Worm (Caenorhabditis elegans): ENCODE results near the gene F58F9.4.
A peak's percentile ranks its signal among the peaks of the same experiment; 100 is the strongest.

Gene F58F9.4

DNA sequence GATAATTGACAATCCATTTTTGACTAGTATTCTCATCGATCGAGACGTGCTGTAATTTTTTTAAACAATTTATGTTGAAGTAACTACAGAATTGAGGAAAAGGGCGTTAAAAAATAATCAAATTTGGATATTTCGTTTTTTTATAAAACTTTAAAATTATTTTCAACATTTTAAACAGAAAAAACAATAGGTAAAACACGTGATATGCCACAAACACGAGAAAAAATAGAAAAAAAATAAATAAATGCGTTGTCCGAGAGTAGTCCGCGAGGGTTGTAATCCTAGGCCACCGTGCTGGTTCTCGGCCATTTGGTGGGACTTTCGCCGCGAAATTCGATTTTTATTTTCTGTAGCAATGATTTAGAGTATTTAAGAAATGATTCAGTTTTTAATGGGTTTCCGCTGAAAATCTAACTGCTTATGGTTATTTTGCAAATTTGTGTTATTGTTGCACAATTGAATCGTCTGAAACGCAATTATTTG is 24.5 kb upstream of the F58F9.4 start, which contains the start of gene C49A9.10 (continued):
- peak; percentile 98 for TF ChIP-seq ceh-90 (tag; optimal IDR thresholded peaks at IDR 0.05)
- TF ChIP-seq mab-9 (GFP tag; IDR thresholded peaks at IDR 0.05) = peak; percentile 89
- no peak for TF ChIP-seq sptf-1 (tag; optimal IDR thresholded peaks at IDR 0.05)
- TF ChIP-seq lin-35 (GFP tag; optimal IDR thresholded peaks at IDR 0.05) = peak; percentile 98
- TF ChIP-seq nhr-85 (tag) = peak; percentile 97
- peak; percentile 82 for TF ChIP-seq ceh-8 (GFP tag; optimal IDR thresholded peaks at IDR 0.05)
- peak; percentile 100 for TF ChIP-seq rnt-1 (tag; optimal IDR thresholded peaks at IDR 0.05)
- TF ChIP-seq alr-1 (tag; optimal IDR thresholded peaks at IDR 0.05; ENCODE audit: borderline replicate concordance) = no peak
- no peak for TF ChIP-seq ama-1 (optimal IDR thresholded peaks at IDR 0.05)
- TF ChIP-seq nhr-237 (tag; optimal IDR thresholded peaks at IDR 0.05) = no peak
- TF ChIP-seq nhr-20 (tag; optimal IDR thresholded peaks at IDR 0.05) = peak; percentile 94
- no peak for TF ChIP-seq zag-1 (tag; optimal IDR thresholded peaks at IDR 0.05)
- TF ChIP-seq fos-1 (tag; optimal IDR thresholded peaks at IDR 0.05) = peak; percentile 58
- peak; percentile 97 for TF ChIP-seq dsc-1 (tag; optimal IDR thresholded peaks at IDR 0.05)
- peak; percentile 47 for TF ChIP-seq hpl-2 (GFP tag; optimal IDR thresholded peaks at IDR 0.05)
- TF ChIP-seq unc-30 (tag; optimal IDR thresholded peaks at IDR 0.05) = no peak
- TF ChIP-seq nhr-19 (GFP tag; conservative IDR thresholded peaks at IDR 0.05) = peak; percentile 89
- TF ChIP-seq tbx-2 (tag; optimal IDR thresholded peaks at IDR 0.05) = peak; percentile 96
- TF ChIP-seq vab-15 (tag; optimal IDR thresholded peaks at IDR 0.05) = peak; percentile 58
- TF ChIP-seq ets-5 (GFP tag; IDR thresholded peaks at IDR 0.05) = no peak
- peak; percentile 86 for TF ChIP-seq sup-37 (GFP tag; optimal IDR thresholded peaks at IDR 0.05)
- TF ChIP-seq nhr-71 (tag; optimal IDR thresholded peaks at IDR 0.05) = peak; percentile 96
- peak; percentile 91 for TF ChIP-seq snu-23 (GFP tag; optimal IDR thresholded peaks at IDR 0.05)
- peak; percentile 27 for TF ChIP-seq blmp-1 (tag; optimal IDR thresholded peaks at IDR 0.05)
- TF ChIP-seq C16A3.4 (tag; optimal IDR thresholded peaks at IDR 0.05) = peak; percentile 63
- peak; percentile 65 for TF ChIP-seq lin-15B (tag; optimal IDR thresholded peaks at IDR 0.05)
- peak; percentile 95 for TF ChIP-seq egl-13 (tag; optimal IDR thresholded peaks at IDR 0.05)
- peak; percentile 97 for TF ChIP-seq nhr-47 (tag; optimal IDR thresholded peaks at IDR 0.05)
- peak; percentile 97 for TF ChIP-seq nhr-90 (tag; optimal IDR thresholded peaks at IDR 0.05; ENCODE audit: poor library complexity)
- peak; percentile 80 to 84 (median 83) for TF ChIP-seq ceh-82 (tag; optimal IDR thresholded peaks at IDR 0.05)
- peak; percentile 79 for TF ChIP-seq skn-1 (tag; optimal IDR thresholded peaks at IDR 0.05)
- peak; percentile 91 for TF ChIP-seq lin-14 (GFP tag; optimal IDR thresholded peaks at IDR 0.05)
- TF ChIP-seq elt-3 (tag; optimal IDR thresholded peaks at IDR 0.05) = peak in 3 of 6 experiments; percentile 5 to 76 (median 21)
- TF ChIP-seq nhr-84 (tag; optimal IDR thresholded peaks at IDR 0.05) = no peak
- peak; percentile 92 for TF ChIP-seq xbp-1 (tag; optimal IDR thresholded peaks at IDR 0.05)
- TF ChIP-seq fkh-8 (tag; optimal IDR thresholded peaks at IDR 0.05) = peak; percentile 76
- peak; percentile 97 for TF ChIP-seq sox-4 (tag; optimal IDR thresholded peaks at IDR 0.05)
- TF ChIP-seq ceh-63 (GFP tag; optimal IDR thresholded peaks at IDR 0.05) = no peak
- TF ChIP-seq zip-4 (GFP tag; optimal IDR thresholded peaks at IDR 0.05) = peak; percentile 80
- no peak for TF ChIP-seq nhr-28 (tag; optimal IDR thresholded peaks at IDR 0.05)
- peak; percentile 41 for TF ChIP-seq mef-2 (tag; optimal IDR thresholded peaks at IDR 0.05)
- peak in 1 of 2 experiments; percentile 98 for TF ChIP-seq ztf-11 (tag; optimal IDR thresholded peaks at IDR 0.05)
- peak; percentile 97 for TF ChIP-seq pax-3 (tag; optimal IDR thresholded peaks at IDR 0.05)
- TF ChIP-seq ceh-88 (GFP tag; IDR thresholded peaks at IDR 0.05) = peak; percentile 80
- no peak for TF ChIP-seq unc-62 (GFP tag; optimal IDR thresholded peaks at IDR 0.05)
- TF ChIP-seq unc-130 (tag; optimal IDR thresholded peaks at IDR 0.05) = peak; percentile 88
- peak; percentile 88 for TF ChIP-seq elt-2 (tag; optimal IDR thresholded peaks at IDR 0.05)
- peak; percentile 87 for TF ChIP-seq grh-1 (GFP tag; IDR thresholded peaks at IDR 0.05)
- peak; percentile 88 for TF ChIP-seq unc-86 (tag; optimal IDR thresholded peaks at IDR 0.05)
- no peak for TF ChIP-seq pag-3 (tag; optimal IDR thresholded peaks at IDR 0.05; ENCODE audit: borderline replicate concordance, insufficient read depth)
- TF ChIP-seq Y116A8C.19 (tag; optimal IDR thresholded peaks at IDR 0.05; ENCODE audit: borderline replicate concordance) = peak; percentile 88
- TF ChIP-seq F16B12.6 (tag; optimal IDR thresholded peaks at IDR 0.05) = peak; percentile 58

Data from whole organism, L1 larva.